Worm (Caenorhabditis elegans) whole organism, late embryonic: ENCODE results near the gene T05H10.8.

Experiments
- C08G9.2 ChIP-seq: sonication (generic microtip); optimal IDR thresholded peaks from 2 replicates; lab custom pipeline; 2016; ENCODE audit warnings: mild to moderate bottlenecking, missing genetic modification characterization, moderate library complexity, missing compliant biosample characterization
- ama-1 ChIP-seq: fragments of 150-350 bp; optimal IDR thresholded peaks from 2 replicates; lab custom pipeline; 2014
- elt-2 ChIP-seq: sonication (generic microtip); optimal IDR thresholded peaks from 2 replicates; lab custom pipeline; 2016; ENCODE audit warnings: missing genetic modification reagents, missing genetic modification characterization, missing compliant biosample characterization
- fkh-10 ChIP-seq: fragments of 150-350 bp; optimal IDR thresholded peaks from 2 replicates; lab custom pipeline; 2014; ENCODE audit warnings: missing biosample characterization, missing genetic modification reagents, missing genetic modification characterization
- gmeb-2 ChIP-seq: sonication (generic microtip); optimal IDR thresholded peaks from 2 replicates; lab custom pipeline; 2016; ENCODE audit warnings: missing genetic modification characterization, inconsistent platforms, missing compliant biosample characterization
- pag-3 ChIP-seq: sonication (generic microtip); optimal IDR thresholded peaks from 2 replicates; lab custom pipeline; 2016; ENCODE audit warnings: missing compliant biosample characterization, missing genetic modification characterization, borderline replicate concordance
- unc-55 ChIP-seq: sonication (generic microtip); optimal IDR thresholded peaks from 2 replicates; lab custom pipeline; 2017; ENCODE audit warnings: missing biosample characterization, missing genetic modification reagents, missing genetic modification characterization

- TF ChIP-seq fkh-10 (GFP tag; lab: Kevin White, UChicago) (no peak), C08G9.2 (tag; lab: Kevin White, UChicago) (no peak), pag-3 (no peak), unc-55 (GFP tag; lab: Kevin White, UChicago) (no peak), elt-2 (tag; lab: Kevin White, UChicago) (no peak), ama-1 (no peak), gmeb-2 (tag; lab: Kevin White, UChicago) (no peak)
Measured at ce11 chrII:8099212-8099784, 40.4 kb downstream of the T05H10.8 start.
